Worm (Caenorhabditis elegans): ENCODE measurements around the gene srlf-28.
A peak's percentile ranks its signal among the peaks of the same experiment; 100 is the strongest.

ce11 chrIV:14326694-14327298 lies 16.9 kb downstream of the srlf-28 start:
- TF ChIP-seq nhr-11 (tag; optimal IDR thresholded peaks at IDR 0.05) (no peak), pqm-1 (tag; optimal IDR thresholded peaks at IDR 0.05) (no peak), tbx-2 (tag; optimal IDR thresholded peaks at IDR 0.05) (peak; percentile 53), hlh-30 (tag; optimal IDR thresholded peaks at IDR 0.05; ENCODE audit: insufficient read depth) (no peak), ceh-18 (tag; optimal IDR thresholded peaks at IDR 0.05) (peak; percentile 19), F13H6.1 (tag; optimal IDR thresholded peaks at IDR 0.05) (no peak)

Data from whole organism, late embryonic.